Worm (Caenorhabditis elegans) whole organism, mixed stage, embryonic: ENCODE measurements around the gene F34H10.4.

Experiments used
- ceh-39 ChIP-seq: fragments of 150-350 bp; optimal IDR thresholded peaks from 2 replicates; lab custom pipeline; 2014; ENCODE audit warnings: missing biosample characterization, missing genetic modification characterization
- ces-1 ChIP-seq: fragments of 150-350 bp; optimal IDR thresholded peaks from 2 replicates; lab custom pipeline; 2014; ENCODE audit warnings: missing biosample characterization, missing genetic modification reagents, missing genetic modification characterization
- lsy-2 ChIP-seq: fragments of 150-350 bp; optimal IDR thresholded peaks from 2 replicates; lab custom pipeline; 2014; ENCODE audit warnings: missing biosample characterization, missing genetic modification characterization
- mep-1 ChIP-seq: fragments of 150-350 bp; optimal IDR thresholded peaks from 2 replicates; lab custom pipeline; 2017; ENCODE audit warnings: missing biosample characterization, missing genetic modification reagents, missing genetic modification characterization, inconsistent platforms
- nhr-12 ChIP-seq: fragments of 150-350 bp; optimal IDR thresholded peaks from 2 replicates; lab custom pipeline; 2014; ENCODE audit warnings: missing biosample characterization, missing genetic modification characterization
- nhr-237 ChIP-seq: fragments of 150-350 bp; optimal IDR thresholded peaks from 2 replicates; lab custom pipeline; 2014; ENCODE audit warnings: missing biosample characterization, missing genetic modification characterization
- nhr-28 ChIP-seq: fragments of 150-350 bp; optimal IDR thresholded peaks from 2 replicates; lab custom pipeline; 2014; ENCODE audit warnings: missing biosample characterization, missing genetic modification characterization
- nhr-76 ChIP-seq: sonication (generic microtip); optimal IDR thresholded peaks from 2 replicates; lab custom pipeline; 2017; ENCODE audit warnings: missing biosample characterization, missing genetic modification characterization
- pha-4 ChIP-seq: fragments of 150-350 bp; optimal IDR thresholded peaks from 2 replicates; lab custom pipeline; 2018; ENCODE audit warnings: missing biosample characterization, missing genetic modification reagents, missing genetic modification characterization
- sptf-1 ChIP-seq: sonication (generic microtip); optimal IDR thresholded peaks from 2 replicates; lab custom pipeline; 2017; ENCODE audit warnings: mild to moderate bottlenecking, missing genetic modification characterization, moderate library complexity, missing compliant biosample characterization
- unc-62 ChIP-seq: fragments of 150-350 bp; optimal IDR thresholded peaks from 2 replicates; lab custom pipeline; 2014; ENCODE audit warnings: missing biosample characterization, missing genetic modification reagents, missing genetic modification characterization
- zip-8 ChIP-seq: fragments of 150-350 bp; optimal IDR thresholded peaks from 2 replicates; lab custom pipeline; 2014; ENCODE audit warnings: missing biosample characterization, missing genetic modification characterization
- ztf-11 ChIP-seq: fragments of 150-350 bp; optimal IDR thresholded peaks from 2 replicates; lab custom pipeline; 2014; ENCODE audit warnings: missing biosample characterization, missing genetic modification characterization

ce11 chrX:9637137-9637536, 11.2 kb upstream of the F34H10.4 start:
- TF ChIP-seq nhr-76 (tag; lab: Kevin White, UChicago) (no peak), ceh-39 (tag; lab: Kevin White, UChicago) (no peak), unc-62 (no peak), nhr-12 (tag; lab: Kevin White, UChicago) (no peak), lsy-2 (tag; lab: Kevin White, UChicago) (no peak), nhr-28 (tag; lab: Kevin White, UChicago) (no peak), sptf-1 (tag; lab: Kevin White, UChicago) (no peak), zip-8 (tag; lab: Kevin White, UChicago) (no peak), mep-1 (tag; lab: Kevin White, UChicago) (no peak), pha-4 (tag; lab: Kevin White, UChicago) (no peak), ces-1 (GFP tag; lab: Kevin White, UChicago) (no peak), ztf-11 (tag; lab: Kevin White, UChicago) (no peak), nhr-237 (tag; lab: Kevin White, UChicago) (no peak)
